Worm (Caenorhabditis elegans) whole organism, mixed stage, embryonic: ENCODE measurements around the gene arrd-23.

Source experiments
- M03D4.4 ChIP-seq: sonication (generic microtip); optimal IDR thresholded peaks from 2 replicates; lab custom pipeline; 2017; ENCODE audit warnings: mild to moderate bottlenecking, missing genetic modification characterization, missing compliant biosample characterization
- ceh-39 ChIP-seq: fragments of 150-350 bp; optimal IDR thresholded peaks from 2 replicates; lab custom pipeline; 2014; ENCODE audit warnings: missing biosample characterization, missing genetic modification characterization
- ceh-83 ChIP-seq: fragments of 200-800 bp; sonication (Bioruptor generic); optimal IDR thresholded peaks from 2 replicates; lab custom pipeline; 2018; ENCODE audit warnings: mild to moderate bottlenecking, missing genetic modification characterization, missing compliant biosample characterization
- ces-1 ChIP-seq: fragments of 150-350 bp; optimal IDR thresholded peaks from 2 replicates; lab custom pipeline; 2014; ENCODE audit warnings: missing biosample characterization, missing genetic modification reagents, missing genetic modification characterization
- cnd-1 ChIP-seq: fragments of 200-800 bp; sonication (Bioruptor generic); optimal IDR thresholded peaks from 2 replicates; lab custom pipeline; 2018; ENCODE audit warnings: mild to moderate bottlenecking, missing genetic modification characterization, missing compliant biosample characterization
- drap-1 ChIP-seq: fragments of 200-800 bp; sonication (Bioruptor generic); optimal IDR thresholded peaks from 3 replicates; lab custom pipeline; 2018; ENCODE audit warnings: mild to moderate bottlenecking, missing genetic modification characterization, missing compliant biosample characterization
- elt-1 ChIP-seq: sonication (generic microtip); optimal IDR thresholded peaks from 2 replicates; lab custom pipeline; 2017; ENCODE audit warnings: missing genetic modification characterization, mild to moderate bottlenecking, missing compliant biosample characterization, antibody characterized with exemption, moderate library complexity, borderline replicate concordance; ENCODE audit not compliant: insufficient read depth
- elt-3 ChIP-seq: fragments of 150-350 bp; optimal IDR thresholded peaks from 2 replicates; lab custom pipeline; 2014; ENCODE audit warnings: missing biosample characterization, missing genetic modification characterization
- flh-1 ChIP-seq: fragments of 200-800 bp; sonication (Bioruptor generic); optimal IDR thresholded peaks from 2 replicates; lab custom pipeline; 2018; ENCODE audit warnings: mild to moderate bottlenecking, missing genetic modification characterization, moderate library complexity, missing compliant biosample characterization
- ham-2 ChIP-seq: fragments of 200-800 bp; sonication (Bioruptor generic); optimal IDR thresholded peaks from 2 replicates; lab custom pipeline; 2018; ENCODE audit warnings: mild to moderate bottlenecking, missing genetic modification characterization, missing compliant biosample characterization
- hlh-1 ChIP-seq: fragments of 150-350 bp; optimal IDR thresholded peaks from 2 replicates; lab custom pipeline; 2014; ENCODE audit warnings: missing biosample characterization, missing genetic modification reagents, missing genetic modification characterization
- lin-13 ChIP-seq: fragments of 150-350 bp; optimal IDR thresholded peaks from 2 replicates; lab custom pipeline; 2014; ENCODE audit warnings: missing biosample characterization, missing genetic modification characterization
- lin-32 ChIP-seq: fragments of 200-800 bp; sonication (Bioruptor generic); optimal IDR thresholded peaks from 2 replicates; lab custom pipeline; 2018; ENCODE audit warnings: mild to moderate bottlenecking, missing genetic modification characterization, missing compliant biosample characterization
- lsy-2 ChIP-seq: fragments of 150-350 bp; optimal IDR thresholded peaks from 2 replicates; lab custom pipeline; 2014; ENCODE audit warnings: missing biosample characterization, missing genetic modification characterization
- mab-5 ChIP-seq: fragments of 150-350 bp; optimal IDR thresholded peaks from 2 replicates; lab custom pipeline; 2014; ENCODE audit warnings: missing biosample characterization, missing genetic modification characterization
- mep-1 ChIP-seq: fragments of 150-350 bp; optimal IDR thresholded peaks from 2 replicates; lab custom pipeline; 2017; ENCODE audit warnings: missing biosample characterization, missing genetic modification reagents, missing genetic modification characterization, inconsistent platforms
- mls-2 ChIP-seq: sonication (generic microtip); optimal IDR thresholded peaks from 2 replicates; lab custom pipeline; 2016; ENCODE audit warnings: mild to moderate bottlenecking, missing genetic modification characterization, moderate library complexity, missing compliant biosample characterization
- nhr-12 ChIP-seq: fragments of 150-350 bp; optimal IDR thresholded peaks from 2 replicates; lab custom pipeline; 2014; ENCODE audit warnings: missing biosample characterization, missing genetic modification characterization
- nhr-2 ChIP-seq: fragments of 150-350 bp; optimal IDR thresholded peaks from 2 replicates; lab custom pipeline; 2014; ENCODE audit warnings: missing biosample characterization, missing genetic modification characterization
- nhr-237 ChIP-seq: fragments of 150-350 bp; optimal IDR thresholded peaks from 2 replicates; lab custom pipeline; 2014; ENCODE audit warnings: missing biosample characterization, missing genetic modification characterization
- nhr-28 ChIP-seq: fragments of 150-350 bp; optimal IDR thresholded peaks from 2 replicates; lab custom pipeline; 2014; ENCODE audit warnings: missing biosample characterization, missing genetic modification characterization
- nhr-76 ChIP-seq: sonication (generic microtip); optimal IDR thresholded peaks from 2 replicates; lab custom pipeline; 2017; ENCODE audit warnings: missing biosample characterization, missing genetic modification characterization
- pha-4 ChIP-seq: fragments of 150-350 bp; optimal IDR thresholded peaks from 2 replicates; lab custom pipeline; 2018; ENCODE audit warnings: missing biosample characterization, missing genetic modification reagents, missing genetic modification characterization
- sem-2 ChIP-seq: fragments of 200-800 bp; sonication (Bioruptor generic); optimal IDR thresholded peaks from 2 replicates; lab custom pipeline; 2018; ENCODE audit warnings: mild to moderate bottlenecking, missing genetic modification characterization, missing compliant biosample characterization
- snpc-4 ChIP-seq: fragments of 150-350 bp; optimal IDR thresholded peaks from 2 replicates; lab custom pipeline; 2014; ENCODE audit warnings: missing biosample characterization, missing genetic modification characterization
- sptf-1 ChIP-seq: sonication (generic microtip); optimal IDR thresholded peaks from 2 replicates; lab custom pipeline; 2017; ENCODE audit warnings: mild to moderate bottlenecking, missing genetic modification characterization, moderate library complexity, missing compliant biosample characterization
- unc-120 ChIP-seq: sonication (generic microtip); optimal IDR thresholded peaks from 2 replicates; lab custom pipeline; 2017; ENCODE audit warnings: missing genetic modification characterization, missing compliant biosample characterization; ENCODE audit not compliant: poor library complexity, severe bottlenecking
- unc-39 ChIP-seq: fragments of 150-350 bp; optimal IDR thresholded peaks from 2 replicates; lab custom pipeline; 2014; ENCODE audit warnings: missing biosample characterization, missing genetic modification characterization
- unc-62 ChIP-seq: fragments of 150-350 bp; optimal IDR thresholded peaks from 2 replicates; lab custom pipeline; 2014; ENCODE audit warnings: missing biosample characterization, missing genetic modification reagents, missing genetic modification characterization
- zip-8 ChIP-seq: fragments of 150-350 bp; optimal IDR thresholded peaks from 2 replicates; lab custom pipeline; 2014; ENCODE audit warnings: missing biosample characterization, missing genetic modification characterization
- ztf-11 ChIP-seq: fragments of 150-350 bp; optimal IDR thresholded peaks from 2 replicates; lab custom pipeline; 2014; ENCODE audit warnings: missing biosample characterization, missing genetic modification characterization

The arrd-23 gene

ce11 chrX:4872758-4873157, 13.0 kb upstream of the arrd-23 start:
- TF ChIP-seq hlh-1 (tag; lab: Kevin White, UChicago), result no peak
- TF ChIP-seq ceh-83 (GFP tag; lab: Kevin White, UChicago), result no peak
- no peak for TF ChIP-seq ceh-39 (tag; lab: Kevin White, UChicago)
- TF ChIP-seq lin-32 (GFP tag; lab: Kevin White, UChicago), result no peak
- peak; percentile 51 for TF ChIP-seq ces-1 (GFP tag; lab: Kevin White, UChicago)

- TF ChIP-seq zip-8 (no peak), snpc-4 (tag; lab: Kevin White, UChicago) (no peak), lsy-2 (no peak), elt-3 (tag; lab: Kevin White, UChicago) (no peak), lin-13 (no peak), mep-1 (tag; lab: Kevin White, UChicago) (no peak), elt-1 (tag; lab: Kevin White, UChicago) (no peak)
These were observed 10.5 kb upstream of the arrd-23 start for ce11 chrX:4875296-4875695.

- TF ChIP-seq snpc-4 (tag; lab: Kevin White, UChicago) (no peak), nhr-237 (tag; lab: Kevin White, UChicago) (no peak), mab-5 (tag; lab: Kevin White, UChicago) (no peak), nhr-76 (no peak), pha-4 (no peak), ztf-11 (no peak), unc-62 (GFP tag; lab: Kevin White, UChicago) (no peak), cnd-1 (tag; lab: Kevin White, UChicago) (no peak)
These were observed 8.8 kb upstream of the arrd-23 start, which contains the start of gene tsp-14 for ce11 chrX:4876904-4877303. Gene tsp-14 (minus strand): TSS chrX:4876965.

- TF ChIP-seq nhr-28 (tag; lab: Kevin White, UChicago), result no peak
- TF ChIP-seq ceh-83 (GFP tag; lab: Kevin White, UChicago), result no peak
- TF ChIP-seq ham-2, result no peak
- no peak for TF ChIP-seq sptf-1
- no peak for TF ChIP-seq zip-8
- no peak for TF ChIP-seq mls-2 (tag; lab: Kevin White, UChicago)
- TF ChIP-seq nhr-2 (tag; lab: Kevin White, UChicago), result no peak
- TF ChIP-seq nhr-76, result no peak
- TF ChIP-seq flh-1 (GFP tag; lab: Kevin White, UChicago), result no peak
- TF ChIP-seq mab-5 (tag; lab: Kevin White, UChicago), result no peak
- no peak for TF ChIP-seq ztf-11
These were observed 5.8 kb upstream of the arrd-23 start for ce11 chrX:4879998-4880397.

ce11 chrX:4881310-4881709, 4.4 kb upstream of the arrd-23 start:
- peak; percentile 30 for TF ChIP-seq nhr-2 (tag; lab: Kevin White, UChicago)
- peak; percentile 41 for TF ChIP-seq mls-2 (tag; lab: Kevin White, UChicago)
- TF ChIP-seq sptf-1, result peak; percentile 0
- no peak for TF ChIP-seq unc-62 (GFP tag; lab: Kevin White, UChicago)
- TF ChIP-seq unc-39 (tag; lab: Kevin White, UChicago), result no peak
- TF ChIP-seq ces-1 (GFP tag; lab: Kevin White, UChicago), result peak; percentile 17

ce11 chrX:4890159-4890558, 4.4 kb downstream of the arrd-23 start, which contains the start of gene T07F12.2:
Gene T07F12.2 (plus strand): TSS chrX:4890245.
- TF ChIP-seq sem-2 (GFP tag; lab: Kevin White, UChicago), result no peak
- TF ChIP-seq nhr-2 (tag; lab: Kevin White, UChicago), result no peak
- no peak for TF ChIP-seq lin-32 (GFP tag; lab: Kevin White, UChicago)
- TF ChIP-seq hlh-1 (tag; lab: Kevin White, UChicago), result no peak
- no peak for TF ChIP-seq nhr-12 (tag; lab: Kevin White, UChicago)
- peak; percentile 27 for TF ChIP-seq mls-2 (tag; lab: Kevin White, UChicago)
- TF ChIP-seq ces-1 (GFP tag; lab: Kevin White, UChicago), result peak; percentile 91
- peak; percentile 26 for TF ChIP-seq unc-120 (tag; lab: Kevin White, UChicago)
- TF ChIP-seq ham-2, result peak; percentile 34
- no peak for TF ChIP-seq mab-5 (tag; lab: Kevin White, UChicago)
- TF ChIP-seq lsy-2, result no peak
- no peak for TF ChIP-seq nhr-76
- no peak for TF ChIP-seq flh-1 (GFP tag; lab: Kevin White, UChicago)
- TF ChIP-seq M03D4.4, result no peak
- peak; percentile 41 for TF ChIP-seq mep-1 (tag; lab: Kevin White, UChicago)
- TF ChIP-seq unc-62 (GFP tag; lab: Kevin White, UChicago), result no peak
- TF ChIP-seq elt-3 (tag; lab: Kevin White, UChicago), result no peak
- no peak for TF ChIP-seq cnd-1 (tag; lab: Kevin White, UChicago)
- TF ChIP-seq unc-39 (tag; lab: Kevin White, UChicago), result no peak
- TF ChIP-seq pha-4, result no peak
- no peak for TF ChIP-seq nhr-237 (tag; lab: Kevin White, UChicago)
- TF ChIP-seq lin-13, result peak; percentile 0
- no peak for TF ChIP-seq drap-1
- no peak for TF ChIP-seq ceh-39 (tag; lab: Kevin White, UChicago)
- no peak for TF ChIP-seq elt-1 (tag; lab: Kevin White, UChicago)
- TF ChIP-seq, all 35 proteins: peak for 6
